Worm (Caenorhabditis elegans): Measurements from ENCODE around the gene try-12.

The try-12 gene

DNA sequence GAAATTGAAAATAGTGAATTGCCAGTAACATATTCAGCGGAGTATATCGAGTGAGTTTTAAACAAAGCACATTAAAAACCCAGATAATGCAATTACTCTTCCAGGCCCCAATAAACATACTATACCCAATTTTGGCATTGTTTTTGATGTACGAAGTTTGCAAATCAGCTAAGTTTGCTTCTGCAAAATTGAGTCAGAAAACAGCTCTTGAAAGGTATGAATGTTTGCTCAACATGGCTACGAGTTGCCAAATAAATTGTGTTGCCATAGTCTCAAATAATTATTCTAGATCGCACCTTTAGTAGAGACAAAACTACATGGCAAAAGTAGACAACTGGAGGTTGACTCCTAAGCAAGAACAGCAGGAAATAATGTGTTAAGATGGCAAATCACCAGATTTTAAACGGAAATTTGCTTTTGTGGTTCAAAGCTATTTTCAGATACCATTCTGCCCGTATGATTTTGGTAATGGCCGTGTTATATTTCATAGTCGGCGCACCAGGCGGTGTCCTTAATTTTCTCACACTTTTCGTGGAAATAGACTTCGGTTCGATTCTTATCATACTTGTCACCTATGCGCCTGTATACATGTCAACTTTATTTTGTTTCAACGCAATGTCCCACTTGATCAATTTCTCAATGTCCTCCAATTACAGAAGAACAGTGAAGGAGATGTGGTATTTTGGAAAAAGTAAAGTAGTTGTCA is 16.6 kb upstream of the try-12 start (continued):
- TF ChIP-seq ceh-27 (GFP tag; optimal IDR thresholded peaks at IDR 0.05) (peak; percentile 9), sea-2 (GFP tag; IDR thresholded peaks at IDR 0.05) (no peak), F57A8.1 (GFP tag; optimal IDR thresholded peaks at IDR 0.05) (no peak), F23B12.7 (tag; optimal IDR thresholded peaks at IDR 0.05; ENCODE audit: insufficient read depth) (no peak), him-1 (tag; optimal IDR thresholded peaks at IDR 0.05) (no peak), ztf-25 (GFP tag; IDR thresholded peaks at IDR 0.05) (no peak), egrh-3 (GFP tag; IDR thresholded peaks at IDR 0.05) (no peak), attf-5 (GFP tag; optimal IDR thresholded peaks at IDR 0.05) (peak; percentile 50), Y56A3A.18 (GFP tag; IDR thresholded peaks at IDR 0.05) (peak; percentile 56), mes-4 (tag; optimal IDR thresholded peaks at IDR 0.05) (no peak), attf-3 (GFP tag; conservative IDR thresholded peaks at IDR 0.05) (no peak), tbp1 (GFP tag; optimal IDR thresholded peaks at IDR 0.05) (peak; percentile 38), let-607 (tag; optimal IDR thresholded peaks at IDR 0.05) (peak in 1 of 2 experiments; percentile 42), repo-1 (tag; optimal IDR thresholded peaks at IDR 0.05) (peak; percentile 78), die-1 (tag; optimal IDR thresholded peaks at IDR 0.05) (no peak), gei-17 (GFP tag; optimal IDR thresholded peaks at IDR 0.05) (no peak), fkh-3 (tag; optimal IDR thresholded peaks at IDR 0.05) (peak; percentile 1), snpc-1.1 (tag; optimal IDR thresholded peaks at IDR 0.05; ENCODE audit: insufficient read depth) (no peak), xnd-1 (tag; optimal IDR thresholded peaks at IDR 0.05) (no peak), lin-40 (tag; optimal IDR thresholded peaks at IDR 0.05) (no peak), ztf-3 (GFP tag; optimal IDR thresholded peaks at IDR 0.05) (peak; percentile 22), B0336.3 (GFP tag; IDR thresholded peaks at IDR 0.05) (peak; percentile 67), madf-10 (tag; optimal IDR thresholded peaks at IDR 0.05) (peak; percentile 82), egl-44 (GFP tag; IDR thresholded peaks at IDR 0.05) (peak; percentile 44; the same call in 1 of the 2 replicates), aptf-3 (GFP tag; IDR thresholded peaks at IDR 0.05) (no peak), madf-8 (GFP tag; conservative IDR thresholded peaks at IDR 0.05) (no peak), lsl-1 (GFP tag; optimal IDR thresholded peaks at IDR 0.05) (no peak), B0019.2 (GFP tag; conservative IDR thresholded peaks at IDR 0.05) (no peak), tlf-1 (GFP tag; optimal IDR thresholded peaks at IDR 0.05) (peak; percentile 53), ztf-18 (tag; optimal IDR thresholded peaks at IDR 0.05) (no peak), efl-1 (GFP tag; optimal IDR thresholded peaks at IDR 0.05) (no peak), zim-3 (tag; optimal IDR thresholded peaks at IDR 0.05) (peak; percentile 65), aptf-2 (GFP tag; conservative IDR thresholded peaks at IDR 0.05) (no peak), Y67H2A.10 (GFP tag; conservative IDR thresholded peaks at IDR 0.05) (no peak), lag-1 (GFP tag; IDR thresholded peaks at IDR 0.05) (no peak), ceh-79 (tag; optimal IDR thresholded peaks at IDR 0.05) (peak; percentile 21), nfya-1 (tag; optimal IDR thresholded peaks at IDR 0.05; ENCODE audit: borderline replicate concordance, insufficient read depth) (no peak), dox-1 (GFP tag; IDR thresholded peaks at IDR 0.05) (peak; percentile 65), snpc-4 (GFP tag; optimal IDR thresholded peaks at IDR 0.05) (no peak), snpc-4 (tag; optimal IDR thresholded peaks at IDR 0.05) (no peak), pha-4 (tag; optimal IDR thresholded peaks at IDR 0.05) (peak; percentile 83), lin-26 (GFP tag; IDR thresholded peaks at IDR 0.05) (no peak; the same call in 1 of the 2 replicates), F57C9.4 (tag; optimal IDR thresholded peaks at IDR 0.05) (peak; percentile 50), ccch-3 (GFP tag; optimal IDR thresholded peaks at IDR 0.05) (no peak), K12H6.12 (tag; optimal IDR thresholded peaks at IDR 0.05) (peak; percentile 2), K11D2.4 (GFP tag; IDR thresholded peaks at IDR 0.05) (no peak; the same call in 1 of the 2 replicates), ekl-4 (GFP tag; IDR thresholded peaks at IDR 0.05) (0 out of 2 replicates have a peak, but pooled peaks have one; percentile 8)
